Worm (Caenorhabditis elegans): ENCODE data around the gene ZK856.5.

DNA sequence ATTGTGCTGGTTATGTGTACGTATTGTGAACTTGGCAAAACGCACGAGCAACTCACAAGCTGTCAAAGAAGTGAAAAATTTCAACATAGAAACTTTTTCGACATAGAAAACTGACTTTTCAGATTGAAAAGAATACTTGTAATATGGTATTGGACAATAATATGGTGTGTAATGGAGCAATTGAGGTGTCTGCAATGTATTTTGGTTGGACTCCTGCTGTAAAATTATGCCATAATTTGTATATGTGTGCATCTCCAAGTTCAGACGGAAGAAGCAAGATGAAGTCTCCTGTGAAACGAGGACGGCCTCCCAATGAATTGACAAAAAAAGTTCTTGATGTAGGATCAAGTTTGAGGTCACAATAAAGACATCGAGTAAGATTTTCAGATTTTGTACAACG is 6.1 kb downstream of the ZK856.5 start:
- TF ChIP-seq elt-3 (tag; optimal IDR thresholded peaks at IDR 0.05) (no peak), ham-2 (GFP tag; optimal IDR thresholded peaks at IDR 0.05) (no peak), snpc-4 (tag; optimal IDR thresholded peaks at IDR 0.05) (no peak)
